Fruit fly (Drosophila melanogaster) whole organism, embryonic: ENCODE data around the gene CG7896.
A peak's percentile ranks its signal among the peaks of the same experiment; 100 is the strongest.

Source experiments
- ATbp ChIP-seq: fragments of 200-800 bp; sonication (Bioruptor generic); optimal IDR thresholded peaks from 2 replicates; lab custom pipeline; 2017; ENCODE audit warnings: missing biosample characterization, mild to moderate bottlenecking, missing genetic modification characterization, missing genetic modification reagents
- Atf-2 ChIP-seq: fragments of 200-800 bp; sonication (Bioruptor generic); optimal IDR thresholded peaks from 2 replicates; lab custom pipeline; 2016; ENCODE audit warnings: missing biosample characterization, missing genetic modification characterization
- CG12071 ChIP-seq: fragments of 200-800 bp; sonication (Bioruptor generic); optimal IDR thresholded peaks from 3 replicates; lab custom pipeline; 2018; ENCODE audit warnings: missing biosample characterization, mild to moderate bottlenecking, missing genetic modification characterization
- CG13894 ChIP-seq: fragments of 200-800 bp; sonication (Bioruptor generic); optimal IDR thresholded peaks from 3 replicates; lab custom pipeline; 2018; ENCODE audit warnings: missing biosample characterization, mild to moderate bottlenecking, missing genetic modification characterization, moderate library complexity
- CG15479 ChIP-seq: fragments of 200-800 bp; sonication (Bioruptor generic); optimal IDR thresholded peaks from 3 replicates; lab custom pipeline; 2019; ENCODE audit warnings: missing biosample characterization, mild to moderate bottlenecking, missing genetic modification characterization, moderate library complexity
- CG1602 ChIP-seq: fragments of 200-800 bp; sonication (Bioruptor generic); optimal IDR thresholded peaks from 3 replicates; lab custom pipeline; 2016; ENCODE audit warnings: missing biosample characterization, missing genetic modification characterization
- CG16779 ChIP-seq: fragments of 200-800 bp; sonication (Bioruptor generic); IDR thresholded peaks from 2 replicates; pipeline ENCODE4 v1.3.6; 2022; ENCODE audit warnings: missing biosample characterization, missing genetic modification characterization
- CG16813 ChIP-seq: fragments of 200-800 bp; sonication (Bioruptor generic); IDR thresholded peaks from 3 replicates; pipeline ENCODE4 v1.3.6; 2022; ENCODE audit warnings: missing biosample characterization, missing genetic modification characterization; ENCODE audit not compliant: partially characterized antibody
- CG30431 ChIP-seq: fragments of 200-800 bp; sonication (Bioruptor generic); optimal IDR thresholded peaks from 2 replicates; lab custom pipeline; 2017; ENCODE audit warnings: missing biosample characterization, missing genetic modification characterization
- CG32532 ChIP-seq: fragments of 200-800 bp; sonication (Bioruptor generic); IDR thresholded peaks from 2 replicates; pipeline ENCODE4 v1.3.6; 2022; ENCODE audit warnings: missing biosample characterization, missing genetic modification characterization
- CG32772 ChIP-seq: fragments of 200-800 bp; sonication (Bioruptor generic); IDR thresholded peaks from 2 replicates; pipeline ENCODE4 v1.3.6; 2022; ENCODE audit warnings: missing biosample characterization, missing genetic modification characterization
- CG33557 ChIP-seq: fragments of 200-800 bp; sonication (Bioruptor generic); optimal IDR thresholded peaks from 2 replicates; lab custom pipeline; 2019; ENCODE audit warnings: missing biosample characterization, mild to moderate bottlenecking, missing genetic modification characterization, moderate library complexity
- CG3838 ChIP-seq: fragments of 200-800 bp; sonication (Bioruptor generic); optimal IDR thresholded peaks from 3 replicates; lab custom pipeline; 2016; ENCODE audit warnings: missing biosample characterization, missing genetic modification characterization
- CG4854 ChIP-seq: fragments of 200-800 bp; sonication (Bioruptor generic); optimal IDR thresholded peaks from 2 replicates; lab custom pipeline; 2016; ENCODE audit warnings: missing biosample characterization, missing genetic modification characterization, inconsistent platforms
- CG7963 ChIP-seq: fragments of 200-800 bp; sonication (Bioruptor generic); IDR thresholded peaks from 3 replicates; pipeline ENCODE4 v1.3.6; 2022; ENCODE audit warnings: missing biosample characterization, missing genetic modification characterization; ENCODE audit not compliant: partially characterized antibody
- D19A ChIP-seq: fragments of 200-800 bp; optimal IDR thresholded peaks from 3 replicates; lab custom pipeline; 2019; ENCODE audit warnings: missing biosample characterization, mild to moderate bottlenecking, missing genetic modification characterization, moderate library complexity
- Dek ChIP-seq: fragments of 200-800 bp; sonication (Bioruptor generic); optimal IDR thresholded peaks from 3 replicates; lab custom pipeline; 2019; ENCODE audit warnings: missing biosample characterization, mild to moderate bottlenecking, missing genetic modification characterization, moderate library complexity
- H2.0 ChIP-seq: fragments of 200-800 bp; sonication (Bioruptor generic); IDR thresholded peaks from 2 replicates; pipeline ENCODE4 v1.3.6; 2022; ENCODE audit warnings: missing biosample characterization, missing genetic modification characterization
- HLH4C ChIP-seq: fragments of 200-800 bp; sonication (Bioruptor generic); IDR thresholded peaks from 3 replicates; pipeline ENCODE4 v1.3.6; 2022; ENCODE audit warnings: missing biosample characterization, missing genetic modification characterization; ENCODE audit not compliant: partially characterized antibody
- Hr78 ChIP-seq, 2 experiments: fragments of 200-800 bp in 1 of 2; fragments of >200 bp in 1 of 2; sonication (Bioruptor generic) in 1 of 2; optimal IDR thresholded peaks; 2 replicates each; lab custom pipeline; 2017 to 2019; ENCODE audit warnings: missing biosample characterization in 2 of 2, missing genetic modification characterization in 2 of 2, mild to moderate bottlenecking in 1 of 2, moderate library complexity in 1 of 2
- Meics ChIP-seq: fragments of 200-800 bp; sonication (Bioruptor generic); optimal IDR thresholded peaks from 2 replicates; lab custom pipeline; 2017; ENCODE audit warnings: missing biosample characterization, mild to moderate bottlenecking, missing genetic modification characterization
- NC2α ChIP-seq: fragments of 200-800 bp; sonication (Bioruptor generic); optimal IDR thresholded peaks from 2 replicates; lab custom pipeline; 2016; ENCODE audit warnings: missing biosample characterization, missing genetic modification characterization
- Optix ChIP-seq: fragments of 200-800 bp; sonication (Bioruptor generic); IDR thresholded peaks from 3 replicates; pipeline ENCODE4 v1.3.6; 2022; ENCODE audit warnings: missing biosample characterization, missing genetic modification characterization
- Side ChIP-seq: fragments of 200-800 bp; sonication (Bioruptor generic); optimal IDR thresholded peaks from 2 replicates; lab custom pipeline; 2016; ENCODE audit warnings: missing biosample characterization, missing genetic modification characterization
- Sox100B ChIP-seq: fragments of 200-800 bp; sonication (Bioruptor generic); optimal IDR thresholded peaks from 3 replicates; lab custom pipeline; 2018; ENCODE audit warnings: missing biosample characterization, mild to moderate bottlenecking, missing genetic modification characterization
- Sry-β ChIP-seq: fragments of 200-800 bp; sonication (Bioruptor generic); optimal IDR thresholded peaks from 2 replicates; lab custom pipeline; 2018; ENCODE audit warnings: missing biosample characterization, mild to moderate bottlenecking, missing genetic modification characterization, moderate library complexity
- YL-1 ChIP-seq: fragments of 200-800 bp; sonication (Bioruptor generic); optimal IDR thresholded peaks from 3 replicates; lab custom pipeline; 2017; ENCODE audit warnings: missing biosample characterization, mild to moderate bottlenecking, missing genetic modification characterization
- al ChIP-seq: fragments of 200-800 bp; sonication (Bioruptor generic); IDR thresholded peaks from 2 replicates; pipeline ENCODE4 v1.3.6; 2022; ENCODE audit warnings: missing biosample characterization, missing genetic modification characterization
- ap ChIP-seq: fragments of 200-800 bp; sonication (Bioruptor generic); IDR thresholded peaks from 2 replicates; pipeline ENCODE4 v1.3.6; 2022; ENCODE audit warnings: missing biosample characterization, missing genetic modification characterization
- bcd ChIP-seq: fragments of 200-800 bp; sonication (Bioruptor generic); optimal IDR thresholded peaks from 2 replicates; lab custom pipeline; 2017; ENCODE audit warnings: missing biosample characterization, mild to moderate bottlenecking, missing genetic modification characterization
- bsh ChIP-seq, 2 experiments: fragments of 200-800 bp; sonication (Bioruptor generic); optimal IDR thresholded peaks; 2 replicates each; lab custom pipeline; 2017 to 2018; ENCODE audit warnings: mild to moderate bottlenecking in 2 of 2, missing biosample characterization in 2 of 2, missing genetic modification characterization in 2 of 2, moderate library complexity in 1 of 2
- btn ChIP-seq: fragments of 200-800 bp; sonication (Bioruptor generic); optimal IDR thresholded peaks from 2 replicates; lab custom pipeline; 2016; ENCODE audit warnings: missing biosample characterization, missing genetic modification characterization
- cad ChIP-seq: fragments of >200 bp; optimal IDR thresholded peaks from 2 replicates; lab custom pipeline; 2017; ENCODE audit warnings: missing biosample characterization, missing genetic modification characterization
- corto ChIP-seq: fragments of 200-800 bp; sonication (Bioruptor generic); optimal IDR thresholded peaks from 2 replicates; lab custom pipeline; 2016; ENCODE audit warnings: missing biosample characterization, mild to moderate bottlenecking, missing genetic modification characterization, moderate library complexity
- crol ChIP-seq: fragments of 200-800 bp; sonication (Bioruptor generic); IDR thresholded peaks from 2 replicates; pipeline ENCODE4 v1.3.6; 2022; ENCODE audit warnings: missing biosample characterization, missing genetic modification characterization
- fd64A ChIP-seq: fragments of 200-800 bp; sonication (Bioruptor generic); optimal IDR thresholded peaks from 3 replicates; lab custom pipeline; 2018; ENCODE audit warnings: missing biosample characterization, mild to moderate bottlenecking, missing genetic modification characterization
- ftz-f1 ChIP-seq: fragments of 200-800 bp; sonication (Bioruptor generic); optimal IDR thresholded peaks from 2 replicates; lab custom pipeline; 2016; ENCODE audit warnings: missing biosample characterization, missing genetic modification characterization
- hbn ChIP-seq: fragments of 200-800 bp; sonication (Bioruptor generic); IDR thresholded peaks from 2 replicates; pipeline ENCODE4 v1.3.6; 2022; ENCODE audit warnings: missing biosample characterization, missing genetic modification characterization; ENCODE audit not compliant: partially characterized antibody
- inv ChIP-seq: fragments of 200-800 bp; sonication (Bioruptor generic); IDR thresholded peaks from 2 replicates; pipeline ENCODE4 v1.3.6; 2022; ENCODE audit warnings: missing biosample characterization, missing genetic modification characterization; ENCODE audit not compliant: partially characterized antibody
- luna ChIP-seq: fragments of 200-800 bp; sonication (Bioruptor generic); optimal IDR thresholded peaks from 2 replicates; lab custom pipeline; 2016; ENCODE audit warnings: missing biosample characterization, missing genetic modification characterization
- peb ChIP-seq: fragments of 200-800 bp; sonication (Bioruptor generic); IDR thresholded peaks from 2 replicates; pipeline ENCODE4 v1.3.6; 2022; ENCODE audit warnings: missing biosample characterization, missing genetic modification characterization
- sens ChIP-seq: fragments of 200-800 bp; sonication (Bioruptor generic); peaks from one replicate; lab custom pipeline; 2016; ENCODE audit warnings: missing biosample characterization, missing genetic modification characterization
- sug ChIP-seq: fragments of 200-800 bp; optimal IDR thresholded peaks from 2 replicates; lab custom pipeline; 2019; ENCODE audit warnings: missing biosample characterization, mild to moderate bottlenecking, missing genetic modification characterization, moderate library complexity
- tna ChIP-seq: fragments of 200-800 bp; sonication (Bioruptor generic); IDR thresholded peaks from 2 replicates; pipeline ENCODE4 v1.3.6; 2022; ENCODE audit warnings: missing biosample characterization, missing genetic modification characterization; ENCODE audit not compliant: partially characterized antibody
- toy ChIP-seq: fragments of 200-800 bp; sonication (Bioruptor generic); IDR thresholded peaks from 2 replicates; pipeline ENCODE4 v1.3.6; 2022; ENCODE audit warnings: missing biosample characterization, missing genetic modification characterization
- trh ChIP-seq: fragments of 200-800 bp; sonication (Bioruptor generic); optimal IDR thresholded peaks from 2 replicates; lab custom pipeline; 2016; ENCODE audit warnings: missing biosample characterization, missing genetic modification characterization
- twi ChIP-seq: fragments of 200-800 bp; optimal IDR thresholded peaks from 2 replicates; lab custom pipeline; 2019; ENCODE audit warnings: missing biosample characterization, mild to moderate bottlenecking, missing genetic modification characterization, moderate library complexity
- wor ChIP-seq: fragments of 200-800 bp; sonication (Bioruptor generic); IDR thresholded peaks from 2 replicates; pipeline ENCODE4 v1.3.6; 2022; ENCODE audit warnings: missing biosample characterization, missing genetic modification characterization

The CG7896 gene

DNA sequence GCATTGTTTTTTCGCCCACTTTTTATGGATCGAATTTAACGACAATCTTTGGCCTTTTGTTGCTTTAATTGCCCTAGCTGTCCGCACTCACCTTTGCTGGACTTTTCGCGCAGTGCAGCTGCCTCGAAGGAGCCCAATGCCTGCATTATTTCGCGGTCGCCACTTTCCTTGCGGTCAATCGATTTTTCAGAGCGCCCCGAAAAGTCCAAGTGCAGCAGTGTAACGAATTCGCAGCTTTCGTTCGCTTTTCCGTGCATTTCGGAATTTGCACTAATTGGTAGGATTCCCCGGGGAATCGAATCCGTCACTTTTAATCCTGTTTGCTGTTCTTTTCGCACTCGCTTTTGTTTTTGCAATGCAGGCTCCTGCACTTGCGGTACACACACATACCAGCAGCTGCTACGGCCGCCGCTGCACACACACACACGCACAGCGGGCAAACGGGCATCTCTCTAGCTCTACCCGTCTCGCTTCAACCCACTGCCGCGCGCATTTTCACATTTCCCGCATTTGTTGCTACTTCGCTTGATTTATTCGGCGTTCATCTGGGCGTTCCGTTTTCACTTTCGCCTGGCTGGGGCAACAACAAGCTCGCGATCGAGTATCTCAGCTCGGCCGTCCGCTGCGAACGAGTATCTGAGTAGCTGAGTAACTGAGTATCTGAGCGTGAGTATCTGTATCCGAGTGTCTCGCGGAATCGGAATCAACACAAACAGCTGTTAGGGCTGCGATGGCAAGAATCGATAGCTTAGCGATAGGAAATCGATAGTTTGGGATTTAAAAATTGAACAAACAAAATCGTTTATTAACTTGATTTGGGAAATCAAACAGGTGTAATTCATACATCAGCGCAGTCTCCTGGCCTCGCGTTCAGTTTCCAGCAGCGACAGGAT lies 38.6 kb downstream of the CG7896 start, which contains the start of gene Mgat2 (continued):
- TF ChIP-seq CG30431 (GFP tag; lab: Kevin White, UChicago) (no peak), Atf-2 (GFP tag; lab: Kevin White, UChicago) (no peak), bsh (GFP tag; optimal IDR thresholded peaks at IDR 0.05; lab: Kevin White, UChicago) (peak; percentile 18 to 61), Dek (peak; percentile 43), H2.0 (GFP tag; lab: Robert Waterston, UW) (no peak), toy (GFP tag; lab: Robert Waterston, UW) (no peak), Hr78 (GFP tag; optimal IDR thresholded peaks at IDR 0.05; lab: Kevin White, UChicago) (no peak), ATbp (GFP tag; lab: Kevin White, UChicago) (peak; percentile 1), cad (GFP tag; lab: Kevin White, UChicago) (no peak), Side (GFP tag; lab: Kevin White, UChicago) (peak; percentile 63), corto (no peak), CG12071 (GFP tag; lab: Kevin White, UChicago) (peak; percentile 44), fd64A (peak; percentile 67), bcd (GFP tag; lab: Kevin White, UChicago) (no peak), Optix (GFP tag; lab: Robert Waterston, UW) (peak; percentile 30; the same call in 1 of the 3 replicates), CG7963 (GFP tag; lab: Robert Waterston, UW) (peak; percentile 82), tna (peak; percentile 72; the same call in 1 of the 2 replicates), trh (no peak), wor (GFP tag; lab: Robert Waterston, UW) (no peak), inv (GFP tag; lab: Robert Waterston, UW) (peak; percentile 74), peb (GFP tag; lab: Robert Waterston, UW) (no peak), CG13894 (peak; percentile 48), ftz-f1 (GFP tag; lab: Kevin White, UChicago) (no peak), CG33557 (GFP tag; lab: Kevin White, UChicago) (peak; percentile 85), YL-1 (peak; percentile 65), Sox100B (no peak), crol (no peak), CG3838 (no peak), CG32772 (GFP tag; lab: Robert Waterston, UW) (no peak), CG4854 (no peak), sens (GFP tag; lab: Kevin White, UChicago) (peak; percentile 65), NC2α (GFP tag; lab: Kevin White, UChicago) (no peak), D19A (tag; lab: Kevin White, UChicago) (no peak), btn (GFP tag; lab: Kevin White, UChicago) (no peak), CG16779 (GFP tag; lab: Robert Waterston, UW) (no peak), al (GFP tag; lab: Robert Waterston, UW) (no peak), ap (GFP tag; lab: Robert Waterston, UW) (no peak), luna (GFP tag; lab: Kevin White, UChicago) (no peak), twi (peak; percentile 57), CG15479 (GFP tag; lab: Kevin White, UChicago) (peak; percentile 59), HLH4C (GFP tag; lab: Robert Waterston, UW) (peak; percentile 80), sug (peak; percentile 55), CG1602 (GFP tag; lab: Kevin White, UChicago) (no peak), CG32532 (GFP tag; lab: Robert Waterston, UW) (peak; percentile 21; the same call in 1 of the 2 replicates), CG16813 (GFP tag; lab: Robert Waterston, UW) (peak; percentile 79), Meics (no peak), Sry-β (GFP tag; lab: Kevin White, UChicago) (peak; percentile 56), hbn (GFP tag; lab: Robert Waterston, UW) (peak; percentile 89)
